Worm (Caenorhabditis elegans) whole organism, L4/young adult: ENCODE results near the gene nsy-1.

Source experiments
- W03F9.2 ChIP-seq: fragments of 150-350 bp; optimal IDR thresholded peaks from 2 replicates; lab custom pipeline; 2014; ENCODE audit warnings: missing biosample characterization, missing genetic modification characterization
- dao-5 ChIP-seq: sonication (generic microtip); optimal IDR thresholded peaks from 2 replicates; lab custom pipeline; 2016; ENCODE audit warnings: missing genotype, missing genetic modification characterization, moderate library complexity, missing compliant biosample characterization

DNA sequence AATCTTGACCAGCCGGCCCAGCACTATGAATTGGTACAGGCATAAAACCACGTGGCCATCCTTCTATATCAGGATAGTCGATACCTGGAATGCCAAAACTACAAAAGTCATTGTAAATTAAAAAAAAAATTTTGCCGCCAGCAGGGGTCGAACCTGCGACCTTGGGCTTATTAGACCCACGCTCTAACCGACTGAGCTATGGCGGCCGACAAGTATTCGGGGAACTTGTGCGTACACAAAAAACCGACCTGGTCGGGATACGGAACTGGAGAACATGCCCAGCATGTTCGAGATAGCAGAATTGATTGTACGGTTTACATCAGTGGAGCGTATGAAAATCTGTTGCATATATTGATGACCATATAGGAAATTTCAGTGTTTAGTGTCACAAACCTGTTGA lies 34.8 kb downstream of the nsy-1 start:
- TF ChIP-seq W03F9.2 (tag; lab: Kevin White, UChicago) (peak; percentile 12), dao-5 (tag; lab: Kevin White, UChicago) (peak; percentile 13)
